Worm (Caenorhabditis elegans) whole organism, L2 larva: ENCODE measurements around the gene pot-1.

Source experiments
- C34F6.9 ChIP-seq: fragments of 150-350 bp; optimal IDR thresholded peaks from 2 replicates; lab custom pipeline; 2014; ENCODE audit warnings: missing biosample characterization, missing genetic modification characterization
- F13H6.1 ChIP-seq: sonication (generic microtip); optimal IDR thresholded peaks from 2 replicates; lab custom pipeline; 2016; ENCODE audit warnings: missing genetic modification characterization, missing compliant biosample characterization
- Y55F3AM.14 ChIP-seq: fragments of 200-800 bp; sonication (Bioruptor generic); optimal IDR thresholded peaks from 2 replicates; lab custom pipeline; 2018; ENCODE audit warnings: mild to moderate bottlenecking, missing genetic modification characterization, missing compliant biosample characterization
- ZK546.5 ChIP-seq: sonication (generic microtip); optimal IDR thresholded peaks from 2 replicates; lab custom pipeline; 2017; ENCODE audit warnings: missing biosample characterization, missing genetic modification characterization
- alr-1 ChIP-seq: fragments of 150-350 bp; optimal IDR thresholded peaks from 2 replicates; lab custom pipeline; 2014; ENCODE audit warnings: missing biosample characterization, missing genetic modification characterization
- ama-1 ChIP-seq: fragments of 150-350 bp; optimal IDR thresholded peaks from 2 replicates; lab custom pipeline; 2018; ENCODE audit warnings: inconsistent platforms
- ceh-16 ChIP-seq: fragments of 150-350 bp; optimal IDR thresholded peaks from 2 replicates; lab custom pipeline; 2014; ENCODE audit warnings: missing biosample characterization, missing genetic modification characterization
- ceh-82 ChIP-seq: fragments of 150-350 bp; optimal IDR thresholded peaks from 2 replicates; lab custom pipeline; 2014; ENCODE audit warnings: missing biosample characterization, missing genetic modification characterization
- crh-2 ChIP-seq: sonication (generic microtip); optimal IDR thresholded peaks from 2 replicates; lab custom pipeline; 2017; ENCODE audit warnings: missing biosample characterization, missing genetic modification characterization
- dmd-4 ChIP-seq: sonication (generic microtip); optimal IDR thresholded peaks from 2 replicates; lab custom pipeline; 2017; ENCODE audit warnings: missing biosample characterization, missing genetic modification characterization
- elt-3 ChIP-seq: sonication (generic microtip); optimal IDR thresholded peaks from 2 replicates; lab custom pipeline; 2017; ENCODE audit warnings: missing biosample characterization, missing genetic modification characterization
- fos-1 ChIP-seq: fragments of 150-350 bp; optimal IDR thresholded peaks from 2 replicates; lab custom pipeline; 2014; ENCODE audit warnings: missing biosample characterization, missing genetic modification characterization
- lin-13 ChIP-seq: fragments of 150-350 bp; optimal IDR thresholded peaks from 2 replicates; lab custom pipeline; 2014; ENCODE audit warnings: missing biosample characterization, missing genetic modification reagents, missing genetic modification characterization
- lin-39 ChIP-seq: fragments of 150-350 bp; optimal IDR thresholded peaks from 2 replicates; lab custom pipeline; 2014; ENCODE audit warnings: missing biosample characterization, missing genetic modification reagents, missing genetic modification characterization
- lsy-2 ChIP-seq, 2 experiments: fragments of 150-350 bp in 1 of 2; sonication (generic microtip) in 1 of 2; optimal IDR thresholded peaks; 2 replicates each; lab custom pipeline; 2014 to 2017; ENCODE audit warnings: missing biosample characterization in 2 of 2, missing genetic modification characterization in 2 of 2
- mdl-1 ChIP-seq, 2 experiments: fragments of 150-350 bp in 1 of 2; sonication (generic microtip) in 1 of 2; optimal IDR thresholded peaks; 2 replicates each; lab custom pipeline; 2017; ENCODE audit warnings: missing biosample characterization in 2 of 2, missing genetic modification characterization in 2 of 2
- nhr-10 ChIP-seq: sonication (generic microtip); optimal IDR thresholded peaks from 2 replicates; lab custom pipeline; 2017; ENCODE audit warnings: missing biosample characterization, missing genetic modification characterization
- nhr-11 ChIP-seq: fragments of 150-350 bp; optimal IDR thresholded peaks from 2 replicates; lab custom pipeline; 2014; ENCODE audit warnings: missing biosample characterization, missing genetic modification characterization
- nhr-12 ChIP-seq: fragments of 150-350 bp; optimal IDR thresholded peaks from 2 replicates; lab custom pipeline; 2014; ENCODE audit warnings: missing biosample characterization, missing genetic modification characterization
- nhr-129 ChIP-seq: fragments of 150-350 bp; optimal IDR thresholded peaks from 2 replicates; lab custom pipeline; 2014; ENCODE audit warnings: missing biosample characterization, missing genetic modification characterization
- nhr-21 ChIP-seq: fragments of 150-350 bp; optimal IDR thresholded peaks from 2 replicates; lab custom pipeline; 2014; ENCODE audit warnings: missing biosample characterization, missing genetic modification characterization
- nhr-25 ChIP-seq: fragments of 150-350 bp; sonication (generic microtip); optimal IDR thresholded peaks from 3 replicates; lab custom pipeline; 2014; ENCODE audit warnings: missing biosample characterization, missing genetic modification characterization
- sem-4 ChIP-seq: fragments of 150-350 bp; optimal IDR thresholded peaks from 2 replicates; lab custom pipeline; 2014; ENCODE audit warnings: missing biosample characterization, missing genetic modification reagents, missing genetic modification characterization
- sma-3 ChIP-seq: sonication (generic microtip); optimal IDR thresholded peaks from 2 replicates; lab custom pipeline; 2016; ENCODE audit warnings: missing genetic modification reagents, missing genetic modification characterization, missing compliant biosample characterization
- sma-9 ChIP-seq, 2 experiments: fragments of 150-350 bp in 1 of 2; sonication (generic microtip) in 1 of 2; optimal IDR thresholded peaks; 2 replicates each; lab custom pipeline; 2014 to 2016; ENCODE audit warnings: missing genetic modification characterization in 2 of 2, mild to moderate bottlenecking in 1 of 2, missing biosample characterization in 1 of 2, missing compliant biosample characterization in 1 of 2, missing genetic modification reagents in 1 of 2, moderate library complexity in 1 of 2
- unc-55 ChIP-seq: fragments of 150-350 bp; sonication (generic microtip); optimal IDR thresholded peaks from 3 replicates; lab custom pipeline; 2014; ENCODE audit warnings: missing biosample characterization, missing genetic modification reagents, missing genetic modification characterization
- zag-1 ChIP-seq: fragments of 150-350 bp; optimal IDR thresholded peaks from 2 replicates; lab custom pipeline; 2014; ENCODE audit warnings: missing biosample characterization, missing genetic modification characterization
- ztf-1 ChIP-seq: fragments of 200-800 bp; sonication (Bioruptor generic); conservative IDR thresholded peaks from 2 replicates; pipeline ENCODE4 v1.3.6; 2022; ENCODE audit warnings: missing genetic modification characterization, missing compliant biosample characterization
- ztf-4 ChIP-seq: fragments of 150-350 bp; optimal IDR thresholded peaks from 2 replicates; lab custom pipeline; 2014; ENCODE audit warnings: missing biosample characterization, missing genetic modification characterization

The pot-1 gene

DNA sequence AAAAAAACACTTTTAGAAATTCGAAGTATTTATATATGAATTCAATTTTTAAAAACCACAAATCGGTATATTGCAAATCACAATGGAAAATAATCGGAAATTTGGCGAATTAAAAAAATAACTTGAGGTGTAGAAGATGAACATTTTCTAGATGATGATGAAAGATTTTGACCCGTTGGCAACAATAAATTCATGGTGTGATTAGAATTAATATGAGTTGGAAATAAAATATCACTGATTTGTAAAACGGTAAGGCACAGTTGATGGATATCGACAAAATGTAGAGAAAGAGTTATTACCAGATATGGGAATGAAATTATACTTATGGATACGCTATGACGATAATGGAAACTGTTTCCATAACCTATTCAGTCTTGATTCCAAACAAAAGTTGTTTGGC, 21.2 kb downstream of the pot-1 start:
- TF ChIP-seq unc-55 (no peak), lsy-2 (tag; optimal IDR thresholded peaks at IDR 0.05; lab: Kevin White, UChicago) (no peak), ceh-16 (tag; lab: Kevin White, UChicago) (no peak), fos-1 (no peak), alr-1 (tag; lab: Kevin White, UChicago) (no peak), crh-2 (tag; lab: Kevin White, UChicago) (no peak), lin-39 (tag; lab: Kevin White, UChicago) (no peak), zag-1 (no peak), Y55F3AM.14 (GFP tag; lab: Kevin White, UChicago) (no peak), sma-3 (GFP tag; lab: Kevin White, UChicago) (no peak), sem-4 (tag; lab: Kevin White, UChicago) (no peak), ceh-82 (tag; lab: Kevin White, UChicago) (no peak), ztf-1 (no peak), sma-9 (GFP tag; optimal IDR thresholded peaks at IDR 0.05; lab: Kevin White, UChicago) (no peak), sma-9 (tag; optimal IDR thresholded peaks at IDR 0.05; lab: Kevin White, UChicago) (no peak), mdl-1 (tag; optimal IDR thresholded peaks at IDR 0.05; lab: Kevin White, UChicago) (no peak), nhr-25 (tag; lab: Kevin White, UChicago) (no peak), nhr-10 (tag; lab: Kevin White, UChicago) (no peak), nhr-129 (tag; lab: Kevin White, UChicago) (no peak)

DNA sequence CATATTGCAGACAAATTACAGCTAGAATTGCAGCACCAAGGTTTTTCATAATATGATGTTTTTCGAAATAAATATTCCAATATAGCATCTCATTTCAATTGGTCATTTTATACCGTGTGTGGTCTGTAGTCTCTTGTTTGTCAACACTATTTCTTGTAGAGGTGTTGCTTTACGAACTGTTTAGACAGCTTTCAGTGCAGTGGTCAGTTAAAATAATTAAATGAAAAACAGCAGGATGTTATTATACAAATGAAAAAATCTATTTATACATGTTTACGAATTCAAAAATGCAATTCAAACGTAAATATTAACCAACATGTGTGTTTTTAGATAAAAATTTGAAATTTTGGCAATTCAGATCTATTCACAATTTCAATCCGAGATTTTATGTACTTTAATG, 21.7 kb downstream of the pot-1 start, which contains the start of gene B0280.7:
B0280.7 (minus strand) TSS at position 101 of the 400 bp plus-strand sequence.
- TF ChIP-seq dmd-4, result no peak
- TF ChIP-seq lin-13 (GFP tag; lab: Kevin White, UChicago), result no peak
- TF ChIP-seq lsy-2 (tag; optimal IDR thresholded peaks at IDR 0.05; lab: Kevin White, UChicago), result no peak
- TF ChIP-seq alr-1 (tag; lab: Kevin White, UChicago), result no peak
- peak; percentile 9 for TF ChIP-seq nhr-25 (tag; lab: Kevin White, UChicago)
- TF ChIP-seq unc-55, result no peak
- TF ChIP-seq elt-3 (tag; lab: Kevin White, UChicago), result no peak
- TF ChIP-seq ZK546.5 (tag; lab: Kevin White, UChicago), result no peak

ce11 chrIII:7107965-7108364, 25.5 kb downstream of the pot-1 start, which contains the start of gene odd-1:
Gene odd-1, plus strand, starts transcription at chrIII:7108313.
- TF ChIP-seq lin-13 (GFP tag; lab: Kevin White, UChicago) (no peak), fos-1 (peak; percentile 28)
- TF ChIP-seq, all 48 proteins: peak for 1

ce11 chrIII:7106854-7107253, 26.6 kb downstream of the pot-1 start:
- TF ChIP-seq dmd-4 (no peak), fos-1 (peak; percentile 43), nhr-11 (tag; lab: Kevin White, UChicago) (no peak)

DNA sequence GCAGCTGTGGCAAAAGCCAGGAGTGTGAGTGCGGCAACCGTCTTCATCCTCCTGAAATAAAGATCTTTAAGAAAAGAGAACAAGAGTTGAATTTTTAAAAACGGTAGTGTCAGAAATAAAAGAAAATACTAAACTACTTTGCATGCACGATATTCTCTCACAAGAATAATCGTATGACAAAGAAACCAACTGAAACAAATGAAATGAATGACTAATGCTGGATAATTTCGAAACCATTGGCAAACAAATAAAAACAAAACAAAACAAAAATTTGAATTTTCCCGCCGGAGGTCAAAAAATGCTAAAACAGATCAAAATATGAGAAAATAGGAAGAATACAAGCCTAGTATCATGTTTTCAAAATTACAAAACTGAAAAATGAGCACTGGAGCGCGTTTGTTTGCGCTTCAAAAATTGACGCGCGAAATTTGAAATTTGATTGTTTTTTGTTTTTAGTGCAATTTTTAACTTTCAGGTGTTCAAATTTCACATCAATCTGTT, 29.5 kb downstream of the pot-1 start, which contains the start of gene cpg-2:
cpg-2 (minus strand) TSS at position 51 of the 501 bp plus-strand sequence.
- TF ChIP-seq ztf-4 (tag; lab: Kevin White, UChicago) (no peak), ama-1 (lab: Kevin White, UChicago) (no peak), nhr-21 (tag; lab: Kevin White, UChicago) (no peak), sma-9 (GFP tag; optimal IDR thresholded peaks at IDR 0.05; lab: Kevin White, UChicago) (no peak), sma-9 (tag; optimal IDR thresholded peaks at IDR 0.05; lab: Kevin White, UChicago) (no peak), C34F6.9 (tag; lab: Kevin White, UChicago) (no peak), nhr-12 (no peak), fos-1 (no peak), nhr-129 (tag; lab: Kevin White, UChicago) (no peak)
- TF ChIP-seq, all 48 proteins: peak for 0

ce11 chrIII:7101814-7102477, 31.5 kb downstream of the pot-1 start:
- TF ChIP-seq lsy-2 (tag; optimal IDR thresholded peaks at IDR 0.05; lab: Kevin White, UChicago) (no peak), F13H6.1 (no peak), unc-55 (no peak)
